Worm (Caenorhabditis elegans): ENCODE results near the gene gcs-1.

DNA sequence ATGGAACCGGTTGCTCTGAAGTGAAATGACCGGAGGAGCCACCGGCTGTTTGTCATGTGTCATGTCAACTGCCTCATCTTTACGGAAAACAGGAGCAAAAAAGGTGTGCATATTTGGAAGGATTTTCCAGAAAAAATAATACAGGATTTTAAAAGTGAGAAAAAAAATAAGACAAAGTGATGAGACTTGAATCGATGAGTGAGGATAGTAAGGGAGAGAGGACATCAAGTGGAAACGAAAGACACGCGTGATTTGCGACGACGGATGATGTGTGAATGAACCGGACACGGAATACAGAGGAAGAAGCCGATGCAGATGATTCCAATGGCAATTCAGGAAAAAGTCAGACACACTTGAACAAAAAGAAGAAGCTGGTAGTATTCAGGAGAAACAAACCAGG lies 13.8 kb downstream of the gcs-1 start:
- no peak for TF ChIP-seq skn-1 (tag; optimal IDR thresholded peaks at IDR 0.05)
- TF ChIP-seq ztf-11 (tag; optimal IDR thresholded peaks at IDR 0.05) = no peak
- TF ChIP-seq nhr-129 (tag; optimal IDR thresholded peaks at IDR 0.05) = no peak
- no peak for TF ChIP-seq lsy-2 (tag; optimal IDR thresholded peaks at IDR 0.05)
- no peak for TF ChIP-seq mab-5 (tag; optimal IDR thresholded peaks at IDR 0.05)
- no peak for TF ChIP-seq unc-62 (GFP tag; optimal IDR thresholded peaks at IDR 0.05)
- no peak for TF ChIP-seq snpc-4 (tag; optimal IDR thresholded peaks at IDR 0.05)
- TF ChIP-seq R02D3.7 (tag; optimal IDR thresholded peaks at IDR 0.05) = no peak
- TF ChIP-seq nhr-23 (tag; optimal IDR thresholded peaks at IDR 0.05) = no peak
- TF ChIP-seq fos-1 (tag; optimal IDR thresholded peaks at IDR 0.05) = no peak
- TF ChIP-seq nhr-12 (tag; optimal IDR thresholded peaks at IDR 0.05) = no peak
